Fruit fly (Drosophila melanogaster) whole organism, pupa: Measurements from ENCODE around the gene Nt5b.
A peak's percentile ranks its signal among the peaks of the same experiment; 100 is the strongest.

ENCODE experiments used
- CG10348 ChIP-seq: fragments of 200-800 bp; sonication (Bioruptor generic); IDR thresholded peaks from 2 replicates; pipeline ENCODE4 v1.3.6; 2022; ENCODE audit warnings: missing biosample characterization, missing genetic modification characterization
- CG12605 ChIP-seq: fragments of 200-800 bp; sonication (Bioruptor generic); IDR thresholded peaks from 2 replicates; pipeline ENCODE4 v1.3.6; 2022; ENCODE audit warnings: missing biosample characterization, missing genetic modification characterization
- CG13204 ChIP-seq: fragments of 200-800 bp; sonication (Bioruptor generic); optimal IDR thresholded peaks from 2 replicates; lab custom pipeline; 2018; ENCODE audit warnings: missing biosample characterization, mild to moderate bottlenecking, missing genetic modification characterization, moderate library complexity
- CG14655 ChIP-seq: fragments of 200-800 bp; sonication (Bioruptor generic); optimal IDR thresholded peaks from 3 replicates; lab custom pipeline; 2017; ENCODE audit warnings: mild to moderate bottlenecking, missing biosample characterization, missing genetic modification reagents, missing genetic modification characterization
- CG15710 ChIP-seq: fragments of 200-800 bp; sonication (Bioruptor generic); optimal IDR thresholded peaks from 2 replicates; lab custom pipeline; 2018; ENCODE audit warnings: missing biosample characterization, mild to moderate bottlenecking, missing genetic modification characterization, moderate library complexity
- CG17806 ChIP-seq: fragments of 200-800 bp; sonication (Bioruptor generic); optimal IDR thresholded peaks from 2 replicates; lab custom pipeline; 2018; ENCODE audit warnings: missing biosample characterization, mild to moderate bottlenecking, missing genetic modification characterization, moderate library complexity
- CG32121 ChIP-seq: fragments of 200-800 bp; sonication (Bioruptor generic); IDR thresholded peaks from 2 replicates; pipeline ENCODE4 v1.3.6; 2022; ENCODE audit warnings: missing biosample characterization, missing genetic modification characterization
- CG34367 ChIP-seq: fragments of 200-800 bp; sonication (Bioruptor generic); optimal IDR thresholded peaks from 2 replicates; lab custom pipeline; 2018; ENCODE audit warnings: missing biosample characterization, mild to moderate bottlenecking, missing genetic modification characterization
- CG4496 ChIP-seq: fragments of 200-800 bp; sonication (Bioruptor generic); IDR thresholded peaks from 3 replicates; pipeline ENCODE4 v1.3.6; 2022; ENCODE audit warnings: missing biosample characterization, missing genetic modification characterization
- CG8159 ChIP-seq: fragments of 200-800 bp; sonication (Bioruptor generic); optimal IDR thresholded peaks from 3 replicates; lab custom pipeline; 2018; ENCODE audit warnings: missing biosample characterization, mild to moderate bottlenecking, missing genetic modification characterization, moderate library complexity
- CG8301 ChIP-seq: fragments of 200-800 bp; sonication (Bioruptor generic); optimal IDR thresholded peaks from 2 replicates; lab custom pipeline; 2018; ENCODE audit warnings: missing biosample characterization, mild to moderate bottlenecking, missing genetic modification characterization
- CG9948 ChIP-seq: fragments of 200-800 bp; sonication (Bioruptor generic); optimal IDR thresholded peaks from 2 replicates; lab custom pipeline; 2018; ENCODE audit warnings: missing biosample characterization, mild to moderate bottlenecking, missing genetic modification characterization, moderate library complexity
- D1 ChIP-seq: fragments of 200-800 bp; sonication (Bioruptor generic); optimal IDR thresholded peaks from 2 replicates; lab custom pipeline; 2018; ENCODE audit warnings: missing biosample characterization, mild to moderate bottlenecking, missing genetic modification characterization, moderate library complexity
- EcR ChIP-seq: fragments of 200-800 bp; sonication (Bioruptor generic); optimal IDR thresholded peaks from 3 replicates; lab custom pipeline; 2019; ENCODE audit warnings: missing biosample characterization, missing genetic modification characterization, mild to moderate bottlenecking, moderate library complexity, missing genetic modification reagents
- Ets98B ChIP-seq: fragments of 200-800 bp; sonication (Bioruptor generic); IDR thresholded peaks from 2 replicates; pipeline ENCODE4 v1.3.6; 2022; ENCODE audit warnings: missing biosample characterization, missing genetic modification characterization
- Pif1A ChIP-seq: fragments of 200-800 bp; sonication (Bioruptor generic); optimal IDR thresholded peaks from 3 replicates; lab custom pipeline; 2016; ENCODE audit warnings: missing biosample characterization, missing genetic modification characterization
- Pif1B ChIP-seq: fragments of 200-800 bp; sonication (Bioruptor generic); optimal IDR thresholded peaks from 3 replicates; lab custom pipeline; 2016; ENCODE audit warnings: missing biosample characterization, missing genetic modification characterization
- Snoo ChIP-seq: fragments of 200-800 bp; sonication (Bioruptor generic); optimal IDR thresholded peaks from 3 replicates; lab custom pipeline; 2017; ENCODE audit warnings: missing biosample characterization, mild to moderate bottlenecking, missing genetic modification characterization, inconsistent platforms
- fd96Ca ChIP-seq: fragments of 200-800 bp; sonication (Bioruptor generic); IDR thresholded peaks from 3 replicates; pipeline ENCODE4 v1.3.6; 2022; ENCODE audit warnings: missing biosample characterization, missing genetic modification characterization
- gl ChIP-seq: fragments of 200-800 bp; sonication (Bioruptor generic); optimal IDR thresholded peaks from 2 replicates; lab custom pipeline; 2018; ENCODE audit warnings: missing biosample characterization, mild to moderate bottlenecking, missing genetic modification characterization
- rn ChIP-seq: fragments of 200-800 bp; sonication (Bioruptor generic); IDR thresholded peaks from 2 replicates; pipeline ENCODE4 v1.3.6; 2022; ENCODE audit warnings: missing biosample characterization, missing genetic modification characterization

The Nt5b gene

dm6 chrX:18404150-18404631, 5.8 kb downstream of the Nt5b start:
- TF ChIP-seq CG4496 (GFP tag; lab: Robert Waterston, UW) (no peak), rn (GFP tag; lab: Robert Waterston, UW) (no peak), CG13204 (no peak), Ets98B (GFP tag; lab: Robert Waterston, UW) (0 out of 2 replicates have a peak, but pooled peaks have one; percentile 31), EcR (GFP tag; lab: Kevin White, UChicago) (peak; percentile 59), CG12605 (no peak), Snoo (tag; lab: Kevin White, UChicago) (no peak)

- TF ChIP-seq CG34367 (no peak), CG17806 (tag; lab: Kevin White, UChicago) (no peak), CG15710 (tag; lab: Kevin White, UChicago) (no peak), CG32121 (GFP tag; lab: Robert Waterston, UW) (no peak), CG8301 (tag; lab: Kevin White, UChicago) (no peak), CG8159 (tag; lab: Kevin White, UChicago) (no peak), CG12605 (no peak), D1 (tag; lab: Kevin White, UChicago) (no peak), fd96Ca (no peak), rn (GFP tag; lab: Robert Waterston, UW) (no peak), CG4496 (GFP tag; lab: Robert Waterston, UW) (no peak), CG13204 (no peak), Pif1A (GFP tag; lab: Kevin White, UChicago) (no peak), gl (no peak), Snoo (tag; lab: Kevin White, UChicago) (no peak), Pif1B (GFP tag; lab: Kevin White, UChicago) (no peak), CG9948 (tag; lab: Kevin White, UChicago) (no peak), EcR (GFP tag; lab: Kevin White, UChicago) (no peak), Ets98B (GFP tag; lab: Robert Waterston, UW) (no peak), CG10348 (GFP tag; lab: Robert Waterston, UW) (no peak)
These were observed 7.4 kb downstream of the Nt5b start for dm6 chrX:18402564-18402963.

DNA sequence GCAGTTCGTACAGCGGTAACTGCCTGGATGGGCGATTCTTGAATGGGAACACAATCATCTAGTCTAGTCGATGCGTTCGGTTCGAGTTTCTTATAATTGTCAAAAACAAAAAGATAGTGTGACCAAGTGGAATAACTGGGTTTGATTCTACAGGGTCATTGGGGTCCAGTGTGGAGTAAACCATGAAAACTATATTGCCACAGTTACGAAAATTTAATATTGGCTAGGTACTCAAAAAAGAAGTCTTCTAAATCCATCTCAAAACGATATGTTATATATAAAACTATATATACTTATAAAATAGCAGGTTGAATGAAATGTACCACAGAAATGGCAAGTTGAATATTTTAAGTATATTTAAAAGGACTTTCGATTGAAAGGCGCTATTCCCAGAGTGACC, 10.0 kb downstream of the Nt5b start, which contains the start of gene CG34328:
CG34328 (minus strand) TSS at position 101 of the 400 bp plus-strand sequence.
- no peak for TF ChIP-seq CG12605
- no peak for TF ChIP-seq CG8301 (tag; lab: Kevin White, UChicago)
- no peak for TF ChIP-seq Ets98B (GFP tag; lab: Robert Waterston, UW)
- TF ChIP-seq CG9948 (tag; lab: Kevin White, UChicago), result no peak
- no peak for TF ChIP-seq CG4496 (GFP tag; lab: Robert Waterston, UW)
- TF ChIP-seq gl, result no peak
- TF ChIP-seq CG13204, result no peak
- TF ChIP-seq Pif1B (GFP tag; lab: Kevin White, UChicago), result no peak
- TF ChIP-seq CG10348 (GFP tag; lab: Robert Waterston, UW), result no peak
- no peak for TF ChIP-seq CG34367
- TF ChIP-seq D1 (tag; lab: Kevin White, UChicago), result no peak
- TF ChIP-seq CG15710 (tag; lab: Kevin White, UChicago), result no peak
- TF ChIP-seq CG14655 (GFP tag; lab: Kevin White, UChicago), result no peak
- TF ChIP-seq rn (GFP tag; lab: Robert Waterston, UW), result no peak
- TF ChIP-seq CG8159 (tag; lab: Kevin White, UChicago), result no peak
- TF ChIP-seq EcR (GFP tag; lab: Kevin White, UChicago), result no peak
- no peak for TF ChIP-seq fd96Ca

DNA sequence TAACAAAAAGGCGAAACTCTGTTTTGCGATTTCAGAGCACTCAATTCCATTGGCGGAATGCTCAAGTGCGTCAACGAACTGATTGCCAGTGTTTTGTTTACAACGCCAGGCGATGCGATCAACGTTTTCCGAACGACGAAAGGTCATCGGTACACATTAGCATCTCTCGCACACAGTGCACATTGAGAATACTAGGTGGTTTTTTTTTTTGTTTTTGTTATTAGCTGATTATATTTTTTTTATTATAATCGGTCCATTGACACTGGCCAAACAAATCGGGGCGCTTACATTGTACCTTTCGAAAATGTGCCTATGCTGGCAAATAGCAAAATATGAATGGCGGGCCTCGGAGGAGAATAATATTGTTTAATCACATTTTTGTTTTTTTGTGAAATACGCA, 14.8 kb downstream of the Nt5b start:
- no peak for TF ChIP-seq CG12605
- no peak for TF ChIP-seq CG15710 (tag; lab: Kevin White, UChicago)
- peak; percentile 75 for TF ChIP-seq EcR (GFP tag; lab: Kevin White, UChicago)

dm6 chrX:18386784-18387183, 23.2 kb downstream of the Nt5b start, which contains the start of gene Tsf1:
Gene Tsf1 (plus strand): TSS chrX:18387084.
- TF ChIP-seq fd96Ca (no peak), CG10348 (GFP tag; lab: Robert Waterston, UW) (no peak), Pif1A (GFP tag; lab: Kevin White, UChicago) (no peak), rn (GFP tag; lab: Robert Waterston, UW) (no peak), CG9948 (tag; lab: Kevin White, UChicago) (no peak), Pif1B (GFP tag; lab: Kevin White, UChicago) (no peak), Ets98B (GFP tag; lab: Robert Waterston, UW) (no peak), CG15710 (tag; lab: Kevin White, UChicago) (no peak), EcR (GFP tag; lab: Kevin White, UChicago) (no peak), CG8301 (tag; lab: Kevin White, UChicago) (no peak), Snoo (tag; lab: Kevin White, UChicago) (no peak), CG17806 (tag; lab: Kevin White, UChicago) (no peak)
- TF ChIP-seq, all 21 proteins: peak for 0

dm6 chrX:18385801-18386200, 24.1 kb downstream of the Nt5b start:
- peak; percentile 60; the same call in 2 of the 3 replicates for TF ChIP-seq CG4496 (GFP tag; lab: Robert Waterston, UW)
- TF ChIP-seq EcR (GFP tag; lab: Kevin White, UChicago), result peak; percentile 57
- TF ChIP-seq Pif1A (GFP tag; lab: Kevin White, UChicago), result no peak
- no peak for TF ChIP-seq CG8301 (tag; lab: Kevin White, UChicago)
